Worm (Caenorhabditis elegans) whole organism, L4 larva: ENCODE data around the gene mut-7.

ENCODE experiments used
- F37D6.2 ChIP-seq: sonication (generic microtip); optimal IDR thresholded peaks from 2 replicates; lab custom pipeline; 2016; ENCODE audit warnings: mild to moderate bottlenecking, missing genetic modification characterization, missing compliant biosample characterization
- R02D3.7 ChIP-seq: fragments of 150-350 bp; sonication (generic microtip); optimal IDR thresholded peaks from 3 replicates; lab custom pipeline; 2014; ENCODE audit warnings: missing biosample characterization, missing genetic modification characterization
- T20F7.1 ChIP-seq: fragments of 200-800 bp; sonication (Bioruptor generic); optimal IDR thresholded peaks from 2 replicates; lab custom pipeline; 2018; ENCODE audit warnings: mild to moderate bottlenecking, missing genetic modification characterization, missing compliant biosample characterization
- Y48G9A.11 ChIP-seq: fragments of 200-800 bp; sonication (Bioruptor generic); IDR thresholded peaks from 2 replicates; pipeline ENCODE4 v1.3.6; 2022; ENCODE audit warnings: missing genetic modification reagents, missing genetic modification characterization, missing compliant biosample characterization
- ZK337.2 ChIP-seq: fragments of 200-800 bp; sonication (Bioruptor generic); IDR thresholded peaks from 2 replicates; pipeline ENCODE4 v1.3.6; 2022; ENCODE audit warnings: missing genetic modification reagents, missing genetic modification characterization, missing compliant biosample characterization
- aha-1 ChIP-seq: fragments of 150-350 bp; peaks from one replicate; lab custom pipeline; 2014; ENCODE audit warnings: missing biosample characterization, missing genetic modification characterization
- arid-1 ChIP-seq: fragments of 200-800 bp; sonication (Bioruptor generic); conservative IDR thresholded peaks from 2 replicates; pipeline ENCODE4 v1.3.6; 2022; ENCODE audit warnings: missing genetic modification reagents, missing genetic modification characterization, missing compliant biosample characterization
- ces-1 ChIP-seq: fragments of 150-350 bp; sonication (generic microtip); optimal IDR thresholded peaks from 4 replicates; lab custom pipeline; 2014; ENCODE audit warnings: missing biosample characterization, missing genetic modification reagents, missing genetic modification characterization
- dmd-9 ChIP-seq: fragments of 200-800 bp; sonication (Bioruptor generic); IDR thresholded peaks from 2 replicates; pipeline ENCODE4 v1.3.6; 2022; ENCODE audit warnings: missing genetic modification reagents, missing genetic modification characterization, missing compliant biosample characterization
- dve-1 ChIP-seq: sonication (generic microtip); optimal IDR thresholded peaks from 2 replicates; lab custom pipeline; 2017; ENCODE audit warnings: antibody characterized with exemption, mild to moderate bottlenecking, missing genetic modification characterization, missing compliant biosample characterization; ENCODE audit not compliant: insufficient read depth
- egl-27 ChIP-seq: sonication (generic microtip); optimal IDR thresholded peaks from 3 replicates; lab custom pipeline; 2017; ENCODE audit warnings: missing biosample characterization, missing genetic modification reagents, missing genetic modification characterization
- hlh-11 ChIP-seq: fragments of 200-800 bp; sonication (Bioruptor generic); optimal IDR thresholded peaks from 2 replicates; lab custom pipeline; 2018; ENCODE audit warnings: mild to moderate bottlenecking, missing genetic modification characterization, missing compliant biosample characterization
- hlh-30 ChIP-seq: sonication (generic microtip); optimal IDR thresholded peaks from 2 replicates; lab custom pipeline; 2017; ENCODE audit warnings: antibody characterized with exemption, mild to moderate bottlenecking, missing genetic modification characterization, missing compliant biosample characterization; ENCODE audit not compliant: insufficient read depth
- jun-1 ChIP-seq: fragments of 150-350 bp; optimal IDR thresholded peaks from 2 replicates; lab custom pipeline; 2014; ENCODE audit warnings: missing biosample characterization, missing genetic modification reagents, missing genetic modification characterization
- lin-13 ChIP-seq: fragments of 150-350 bp; optimal IDR thresholded peaks from 2 replicates; lab custom pipeline; 2014; ENCODE audit warnings: missing biosample characterization, missing genetic modification reagents, missing genetic modification characterization
- lin-15B ChIP-seq: fragments of 150-350 bp; sonication (generic microtip); optimal IDR thresholded peaks from 3 replicates; lab custom pipeline; 2014; ENCODE audit warnings: missing biosample characterization, missing genetic modification characterization
- lin-38 ChIP-seq: fragments of 200-800 bp; sonication (Bioruptor generic); IDR thresholded peaks from 2 replicates; pipeline ENCODE4 v1.3.6; 2022; ENCODE audit warnings: missing genetic modification reagents, missing genetic modification characterization, missing compliant biosample characterization
- lsy-2 ChIP-seq, 2 experiments: fragments of 150-350 bp in 1 of 2; sonication (generic microtip) in 1 of 2; optimal IDR thresholded peaks; 2 replicates each; lab custom pipeline; 2014 to 2017; ENCODE audit warnings: missing biosample characterization in 2 of 2, missing genetic modification characterization in 2 of 2
- mep-1 ChIP-seq: fragments of 150-350 bp; sonication (generic microtip); optimal IDR thresholded peaks from 3 replicates; lab custom pipeline; 2014; ENCODE audit warnings: missing biosample characterization, missing genetic modification characterization
- mes-2 ChIP-seq: sonication (generic microtip); optimal IDR thresholded peaks from 2 replicates; lab custom pipeline; 2016; ENCODE audit warnings: missing genotype, mild to moderate bottlenecking, missing genetic modification characterization, missing compliant biosample characterization; ENCODE audit not compliant: poor library complexity, severe bottlenecking
- mxl-3 ChIP-seq: fragments of 200-800 bp; sonication (Bioruptor generic); optimal IDR thresholded peaks from 2 replicates; lab custom pipeline; 2018; ENCODE audit warnings: mild to moderate bottlenecking, missing genetic modification characterization, missing compliant biosample characterization
- nhr-10 ChIP-seq: fragments of 150-350 bp; optimal IDR thresholded peaks from 2 replicates; lab custom pipeline; 2014; ENCODE audit warnings: missing biosample characterization, missing genetic modification characterization
- nhr-25 ChIP-seq: sonication (generic microtip); optimal IDR thresholded peaks from 2 replicates; lab custom pipeline; 2017; ENCODE audit warnings: missing genetic modification characterization, mild to moderate bottlenecking, missing compliant biosample characterization, antibody characterized with exemption, moderate library complexity, borderline replicate concordance; ENCODE audit not compliant: insufficient read depth
- nhr-28 ChIP-seq: fragments of 150-350 bp; optimal IDR thresholded peaks from 2 replicates; lab custom pipeline; 2014; ENCODE audit warnings: missing biosample characterization, missing genetic modification characterization
- nhr-48 ChIP-seq: sonication (generic microtip); optimal IDR thresholded peaks from 2 replicates; lab custom pipeline; 2016; ENCODE audit warnings: mild to moderate bottlenecking, missing genetic modification characterization, missing compliant biosample characterization
- nhr-77 ChIP-seq: fragments of 150-350 bp; optimal IDR thresholded peaks from 2 replicates; lab custom pipeline; 2014; ENCODE audit warnings: missing biosample characterization, missing genetic modification characterization
- php-3 ChIP-seq: fragments of 200-800 bp; sonication (Bioruptor generic); IDR thresholded peaks from 2 replicates; pipeline ENCODE4 v1.3.6; 2022; ENCODE audit warnings: missing genetic modification reagents, missing genetic modification characterization, missing compliant biosample characterization
- pqm-1 ChIP-seq: sonication (generic microtip); optimal IDR thresholded peaks from 2 replicates; lab custom pipeline; 2017; ENCODE audit warnings: missing biosample characterization, missing genetic modification characterization
- rbr-2 ChIP-seq: sonication (generic microtip); optimal IDR thresholded peaks from 2 replicates; lab custom pipeline; 2016; ENCODE audit warnings: missing genotype, missing genetic modification characterization, missing compliant biosample characterization
- set-16 ChIP-seq: fragments of 200-800 bp; sonication (Bioruptor generic); IDR thresholded peaks from 2 replicates; pipeline ENCODE4 v1.3.6; 2022; ENCODE audit warnings: missing genetic modification reagents, missing genetic modification characterization, missing compliant biosample characterization
- skn-1 ChIP-seq: fragments of 150-350 bp; optimal IDR thresholded peaks from 2 replicates; lab custom pipeline; 2014; ENCODE audit warnings: missing biosample characterization, missing genetic modification characterization
- snpc-1.2 ChIP-seq: fragments of 200-800 bp; sonication (Bioruptor generic); IDR thresholded peaks from 2 replicates; pipeline ENCODE4 v1.3.6; 2022; ENCODE audit warnings: missing genetic modification reagents, missing genetic modification characterization, missing compliant biosample characterization
- spr-3 ChIP-seq: fragments of 200-800 bp; sonication (Bioruptor generic); optimal IDR thresholded peaks from 2 replicates; lab custom pipeline; 2018; ENCODE audit warnings: mild to moderate bottlenecking, missing genetic modification characterization, missing compliant biosample characterization
- unc-130 ChIP-seq: sonication (generic microtip); optimal IDR thresholded peaks from 2 replicates; lab custom pipeline; 2016; ENCODE audit warnings: missing genetic modification reagents, missing genetic modification characterization, missing compliant biosample characterization
- unc-62 ChIP-seq, 3 experiments: fragments of 150-350 bp in 1 of 3; sonication (generic microtip); optimal IDR thresholded peaks in 2 of 3; peaks in 1 of 3; 1 replicate in 1 of 3; 2 replicates in 2 of 3; lab custom pipeline; 2014 to 2017; ENCODE audit warnings: missing biosample characterization in 3 of 3, missing genetic modification characterization in 3 of 3, missing genetic modification reagents in 3 of 3, missing genotype in 1 of 3
- zip-2 ChIP-seq: fragments of 150-350 bp; optimal IDR thresholded peaks from 2 replicates; lab custom pipeline; 2014; ENCODE audit warnings: missing biosample characterization, missing genetic modification characterization
- ztf-11 ChIP-seq: fragments of 150-350 bp; optimal IDR thresholded peaks from 2 replicates; lab custom pipeline; 2014; ENCODE audit warnings: missing biosample characterization, missing genetic modification characterization

Gene mut-7

DNA sequence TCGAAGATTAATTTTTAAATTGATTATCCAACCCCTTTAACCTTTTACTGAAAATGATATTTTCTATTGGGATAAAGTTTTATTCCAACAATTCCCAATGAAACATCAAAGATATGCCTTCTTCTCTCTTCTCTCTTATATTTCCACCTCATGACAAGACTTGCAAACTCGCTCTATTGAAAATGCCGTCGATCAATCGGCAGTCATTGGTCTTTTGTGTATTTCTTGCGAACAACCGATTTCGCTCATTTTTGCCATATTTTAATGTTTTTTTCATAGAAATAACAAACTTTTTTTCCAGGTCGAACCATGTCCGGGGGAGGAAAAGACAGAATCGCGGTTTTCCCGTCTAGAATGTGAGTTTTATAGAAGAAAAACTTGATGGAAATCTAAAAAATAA, 34.4 kb downstream of the mut-7 start, which contains the start of gene vha-14 (continued):
- TF ChIP-seq ces-1 (GFP tag; lab: Kevin White, UChicago) (no peak), spr-3 (GFP tag; lab: Kevin White, UChicago) (no peak), mep-1 (tag; lab: Kevin White, UChicago) (peak; percentile 77), set-16 (GFP tag; lab: Robert Waterston, UW) (no peak), lin-15B (tag; lab: Kevin White, UChicago) (no peak), pqm-1 (tag; lab: Kevin White, UChicago) (peak; percentile 77), lin-13 (GFP tag; lab: Kevin White, UChicago) (no peak), unc-62 (GFP tag; optimal IDR thresholded peaks at IDR 0.05 in 1 of 2; lab: Kevin White, UChicago) (peak in 1 of 2 experiments; percentile 69), unc-62 (tag; optimal IDR thresholded peaks at IDR 0.05; lab: Kevin White, UChicago) (no peak), T20F7.1 (GFP tag; lab: Kevin White, UChicago) (peak; percentile 46), php-3 (no peak), lsy-2 (tag; optimal IDR thresholded peaks at IDR 0.05; lab: Kevin White, UChicago) (peak in 1 of 2 experiments; percentile 71), lin-38 (GFP tag; lab: Robert Waterston, UW) (peak; percentile 75), hlh-30 (peak; percentile 92), hlh-11 (peak; percentile 22), nhr-77 (tag; lab: Kevin White, UChicago) (peak; percentile 79), mes-2 (tag; lab: Kevin White, UChicago) (peak; percentile 21), dve-1 (peak; percentile 27), ZK337.2 (GFP tag; lab: Robert Waterston, UW) (no peak)

DNA sequence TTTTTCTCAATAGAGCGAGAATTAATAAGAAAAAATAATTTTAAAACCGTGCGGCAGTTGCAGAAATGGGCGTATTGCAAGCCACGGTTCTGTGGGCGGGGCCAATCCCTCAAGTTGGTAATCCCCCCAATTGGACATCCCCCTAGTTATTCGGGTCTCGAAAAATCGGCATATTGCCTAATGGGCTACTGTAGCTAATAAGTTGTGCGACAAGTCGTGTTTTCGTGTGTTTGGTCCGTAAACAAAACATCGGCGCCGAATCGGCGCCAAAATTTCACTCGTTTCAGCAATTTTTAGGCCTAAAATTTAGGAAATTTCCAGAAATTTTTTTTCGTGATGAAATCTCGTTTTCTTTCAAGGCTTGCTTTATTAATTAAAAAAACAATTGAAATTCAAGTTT, 37.8 kb downstream of the mut-7 start:
- TF ChIP-seq snpc-1.2 (GFP tag; lab: Robert Waterston, UW) (peak; percentile 67; the same call in 1 of the 2 replicates), lin-38 (GFP tag; lab: Robert Waterston, UW) (peak; percentile 61), dmd-9 (GFP tag; lab: Robert Waterston, UW) (0 out of 2 replicates have a peak, but pooled peaks have one; percentile 28), R02D3.7 (tag; lab: Kevin White, UChicago) (no peak), zip-2 (tag; lab: Kevin White, UChicago) (no peak), unc-130 (peak; percentile 65), Y48G9A.11 (peak; percentile 54; the same call in 1 of the 2 replicates), arid-1 (0 out of 2 replicates have a peak, but pooled peaks have one; percentile 5), skn-1 (no peak)
- TF ChIP-seq, all 104 proteins: peak for 6

DNA sequence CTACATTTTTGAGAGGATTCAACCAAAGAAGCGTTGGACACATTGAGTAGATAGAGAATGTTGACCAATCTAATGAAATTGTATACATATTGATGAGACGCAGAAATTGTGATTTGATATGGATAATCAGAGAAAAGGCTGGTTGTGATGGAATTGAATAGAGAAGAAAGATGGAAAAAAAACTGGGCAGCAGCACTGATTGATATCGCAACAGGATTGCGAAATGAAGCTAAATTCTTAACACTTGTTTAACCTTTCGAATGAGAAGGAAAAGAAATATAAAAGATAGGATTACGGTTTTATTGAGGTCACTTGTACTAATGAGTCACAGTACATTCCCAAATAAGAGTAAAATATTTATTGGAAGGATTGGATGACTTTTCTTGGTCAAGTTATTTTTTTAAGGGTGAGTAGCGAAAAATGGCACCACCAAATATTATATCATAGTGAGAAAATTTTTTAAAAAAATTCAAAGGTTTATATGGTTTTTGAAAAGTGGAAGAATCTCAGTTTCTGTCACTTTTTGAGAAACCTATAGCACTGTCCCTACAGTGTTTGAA, 39.9 kb downstream of the mut-7 start:
- TF ChIP-seq lin-38 (GFP tag; lab: Robert Waterston, UW) (no peak), rbr-2 (tag; lab: Kevin White, UChicago) (no peak), lsy-2 (tag; optimal IDR thresholded peaks at IDR 0.05; lab: Kevin White, UChicago) (peak in 1 of 2 experiments; percentile 31), nhr-25 (tag; lab: Kevin White, UChicago) (peak; percentile 11), unc-62 (GFP tag; optimal IDR thresholded peaks at IDR 0.05 in 1 of 2; lab: Kevin White, UChicago) (peak in 1 of 2 experiments; percentile 96), unc-62 (tag; optimal IDR thresholded peaks at IDR 0.05; lab: Kevin White, UChicago) (no peak), pqm-1 (tag; lab: Kevin White, UChicago) (no peak), nhr-28 (tag; lab: Kevin White, UChicago) (peak; percentile 65), mxl-3 (GFP tag; lab: Kevin White, UChicago) (peak; percentile 33), F37D6.2 (no peak), dve-1 (peak; percentile 10), egl-27 (tag; lab: Kevin White, UChicago) (no peak), aha-1 (tag; lab: Kevin White, UChicago) (peak; percentile 85)
- TF ChIP-seq, all 104 proteins: peak for 7

DNA sequence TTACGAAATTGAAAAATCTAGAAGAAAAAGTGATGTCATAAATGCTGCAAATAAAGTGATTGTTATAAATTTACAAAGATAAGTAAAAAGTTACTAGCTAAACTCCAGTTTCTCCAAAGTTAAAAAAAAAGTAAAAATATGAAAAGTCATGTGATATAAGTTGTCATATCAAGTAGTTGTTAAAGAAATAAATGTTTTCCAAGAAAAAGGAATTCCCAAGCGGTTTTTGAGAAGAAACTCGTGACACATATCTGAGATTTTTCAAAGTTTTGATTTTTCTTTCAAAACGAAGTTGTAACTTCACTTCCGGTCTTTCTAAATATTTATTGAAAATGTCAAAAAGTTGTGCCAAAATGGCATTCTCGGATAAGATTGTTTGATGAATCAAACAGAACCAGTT, 41.1 kb downstream of the mut-7 start:
- no peak for TF ChIP-seq dmd-9 (GFP tag; lab: Robert Waterston, UW)
- TF ChIP-seq mep-1 (tag; lab: Kevin White, UChicago) = peak; percentile 42
- TF ChIP-seq mxl-3 (GFP tag; lab: Kevin White, UChicago) = no peak
- TF ChIP-seq nhr-10 = no peak
- peak in 1 of 2 experiments; percentile 83 for TF ChIP-seq unc-62 (GFP tag; optimal IDR thresholded peaks at IDR 0.05 in 1 of 2; lab: Kevin White, UChicago)
- no peak for TF ChIP-seq unc-62 (tag; optimal IDR thresholded peaks at IDR 0.05; lab: Kevin White, UChicago)
- peak; percentile 21 for TF ChIP-seq hlh-30
- no peak for TF ChIP-seq ztf-11 (tag; lab: Kevin White, UChicago)
- no peak for TF ChIP-seq php-3
- peak in 1 of 2 experiments; percentile 38 for TF ChIP-seq lsy-2 (tag; optimal IDR thresholded peaks at IDR 0.05; lab: Kevin White, UChicago)
- no peak for TF ChIP-seq aha-1 (tag; lab: Kevin White, UChicago)
- no peak for TF ChIP-seq nhr-48 (tag; lab: Kevin White, UChicago)
- no peak for TF ChIP-seq jun-1 (tag; lab: Kevin White, UChicago)
